Worm (Caenorhabditis elegans) whole organism, young adult: ENCODE data around the gene Y111B2A.1.

Experiments used
- C06A6.2 ChIP-seq: fragments of 200-800 bp; sonication (Bioruptor generic); conservative IDR thresholded peaks from 2 replicates; pipeline ENCODE4 v1.3.6; 2022; ENCODE audit warnings: missing genetic modification characterization, missing compliant biosample characterization
- F49E8.2 ChIP-seq: sonication (generic microtip); optimal IDR thresholded peaks from 3 replicates; lab custom pipeline; 2017; ENCODE audit warnings: missing genetic modification characterization, mild to moderate bottlenecking, missing compliant biosample characterization, antibody characterized with exemption, moderate library complexity; ENCODE audit not compliant: insufficient read depth
- egl-18 ChIP-seq: fragments of 200-800 bp; sonication (Bioruptor generic); IDR thresholded peaks from 2 replicates; pipeline ENCODE4 v1.3.6; 2022; ENCODE audit warnings: missing genetic modification reagents, missing genetic modification characterization, missing compliant biosample characterization
- hrde-1 ChIP-seq: sonication (generic microtip); optimal IDR thresholded peaks from 2 replicates; lab custom pipeline; 2016; ENCODE audit warnings: missing genetic modification characterization, mild to moderate bottlenecking, missing compliant biosample characterization, moderate library complexity, missing genotype, missing genetic modification reagents, borderline replicate concordance
- lin-40 ChIP-seq: sonication (generic microtip); optimal IDR thresholded peaks from 2 replicates; lab custom pipeline; 2016; ENCODE audit warnings: missing genetic modification characterization, mild to moderate bottlenecking, missing compliant biosample characterization, missing genotype, missing genetic modification reagents
- nhr-27 ChIP-seq: fragments of 200-800 bp; sonication (Bioruptor generic); optimal IDR thresholded peaks from 2 replicates; lab custom pipeline; 2018; ENCODE audit warnings: mild to moderate bottlenecking, missing genetic modification characterization, moderate library complexity, missing compliant biosample characterization
- unc-62 ChIP-seq: fragments of 150-350 bp; optimal IDR thresholded peaks from 2 replicates; lab custom pipeline; 2014; ENCODE audit warnings: missing biosample characterization, missing genetic modification reagents, missing genetic modification characterization

- TF ChIP-seq egl-18 (GFP tag; lab: Robert Waterston, UW) (no peak), lin-40 (no peak), hrde-1 (tag; lab: Kevin White, UChicago) (no peak), F49E8.2 (no peak), C06A6.2 (no peak), nhr-27 (tag; lab: Kevin White, UChicago) (no peak), unc-62 (GFP tag; lab: Kevin White, UChicago) (no peak)
These were observed 38.4 kb downstream of the Y111B2A.1 start, which contains the start of the genes scav-3 and Y49E10.21 for ce11 chrIII:12456801-12457647.
